Worm (Caenorhabditis elegans) whole organism, L2 larva: ENCODE data around the gene T27C5.12.

Experiments used
- C34F6.9 ChIP-seq: fragments of 150-350 bp; optimal IDR thresholded peaks from 2 replicates; lab custom pipeline; 2014; ENCODE audit warnings: missing biosample characterization, missing genetic modification characterization
- F13H6.1 ChIP-seq: sonication (generic microtip); optimal IDR thresholded peaks from 2 replicates; lab custom pipeline; 2016; ENCODE audit warnings: missing genetic modification characterization, missing compliant biosample characterization
- R02D3.7 ChIP-seq: fragments of 150-350 bp; optimal IDR thresholded peaks from 2 replicates; lab custom pipeline; 2014; ENCODE audit warnings: missing biosample characterization, missing genetic modification characterization
- ZK546.5 ChIP-seq: sonication (generic microtip); optimal IDR thresholded peaks from 2 replicates; lab custom pipeline; 2017; ENCODE audit warnings: missing biosample characterization, missing genetic modification characterization
- aly-2 ChIP-seq: fragments of 150-350 bp; optimal IDR thresholded peaks from 2 replicates; lab custom pipeline; 2014; ENCODE audit warnings: missing biosample characterization, missing genetic modification characterization
- ama-1 ChIP-seq: fragments of 150-350 bp; optimal IDR thresholded peaks from 2 replicates; lab custom pipeline; 2018; ENCODE audit warnings: inconsistent platforms
- ceh-16 ChIP-seq: fragments of 150-350 bp; optimal IDR thresholded peaks from 2 replicates; lab custom pipeline; 2014; ENCODE audit warnings: missing biosample characterization, missing genetic modification characterization
- ceh-82 ChIP-seq: fragments of 150-350 bp; optimal IDR thresholded peaks from 2 replicates; lab custom pipeline; 2014; ENCODE audit warnings: missing biosample characterization, missing genetic modification characterization
- crh-2 ChIP-seq: sonication (generic microtip); optimal IDR thresholded peaks from 2 replicates; lab custom pipeline; 2017; ENCODE audit warnings: missing biosample characterization, missing genetic modification characterization
- egl-27 ChIP-seq: sonication (generic microtip); optimal IDR thresholded peaks from 3 replicates; lab custom pipeline; 2017; ENCODE audit warnings: missing biosample characterization, missing genetic modification reagents, missing genetic modification characterization
- elt-1 ChIP-seq: fragments of 150-350 bp; optimal IDR thresholded peaks from 2 replicates; lab custom pipeline; 2014; ENCODE audit warnings: missing biosample characterization, missing genetic modification characterization
- elt-3 ChIP-seq: sonication (generic microtip); optimal IDR thresholded peaks from 2 replicates; lab custom pipeline; 2017; ENCODE audit warnings: missing biosample characterization, missing genetic modification characterization
- fos-1 ChIP-seq: fragments of 150-350 bp; optimal IDR thresholded peaks from 2 replicates; lab custom pipeline; 2014; ENCODE audit warnings: missing biosample characterization, missing genetic modification characterization
- gmeb-1 ChIP-seq: fragments of 150-350 bp; optimal IDR thresholded peaks from 2 replicates; lab custom pipeline; 2014; ENCODE audit warnings: missing biosample characterization, missing genetic modification characterization
- lin-11 ChIP-seq: fragments of 150-350 bp; sonication (generic microtip); optimal IDR thresholded peaks from 2 replicates; lab custom pipeline; 2014; ENCODE audit warnings: missing biosample characterization, missing genetic modification characterization, inconsistent platforms, mixed read lengths
- lin-13 ChIP-seq: fragments of 150-350 bp; optimal IDR thresholded peaks from 2 replicates; lab custom pipeline; 2014; ENCODE audit warnings: missing biosample characterization, missing genetic modification reagents, missing genetic modification characterization
- lin-39 ChIP-seq: fragments of 150-350 bp; optimal IDR thresholded peaks from 2 replicates; lab custom pipeline; 2014; ENCODE audit warnings: missing biosample characterization, missing genetic modification reagents, missing genetic modification characterization
- lsy-2 ChIP-seq, 2 experiments: fragments of 150-350 bp in 1 of 2; sonication (generic microtip) in 1 of 2; optimal IDR thresholded peaks; 2 replicates each; lab custom pipeline; 2014 to 2017; ENCODE audit warnings: missing biosample characterization in 2 of 2, missing genetic modification characterization in 2 of 2
- mab-5 ChIP-seq: fragments of 150-350 bp; optimal IDR thresholded peaks from 2 replicates; lab custom pipeline; 2014; ENCODE audit warnings: missing biosample characterization, missing genetic modification characterization
- mbf-1 ChIP-seq: sonication (generic microtip); optimal IDR thresholded peaks from 2 replicates; lab custom pipeline; 2017; ENCODE audit warnings: missing biosample characterization, missing genetic modification characterization
- mdl-1 ChIP-seq, 2 experiments: fragments of 150-350 bp in 1 of 2; sonication (generic microtip) in 1 of 2; optimal IDR thresholded peaks; 2 replicates each; lab custom pipeline; 2017; ENCODE audit warnings: missing biosample characterization in 2 of 2, missing genetic modification characterization in 2 of 2
- nhr-11 ChIP-seq: fragments of 150-350 bp; optimal IDR thresholded peaks from 2 replicates; lab custom pipeline; 2014; ENCODE audit warnings: missing biosample characterization, missing genetic modification characterization
- nhr-12 ChIP-seq: fragments of 150-350 bp; optimal IDR thresholded peaks from 2 replicates; lab custom pipeline; 2014; ENCODE audit warnings: missing biosample characterization, missing genetic modification characterization
- nhr-129 ChIP-seq: fragments of 150-350 bp; optimal IDR thresholded peaks from 2 replicates; lab custom pipeline; 2014; ENCODE audit warnings: missing biosample characterization, missing genetic modification characterization
- nhr-21 ChIP-seq: fragments of 150-350 bp; optimal IDR thresholded peaks from 2 replicates; lab custom pipeline; 2014; ENCODE audit warnings: missing biosample characterization, missing genetic modification characterization
- nhr-23 ChIP-seq: fragments of 150-350 bp; optimal IDR thresholded peaks from 2 replicates; lab custom pipeline; 2014; ENCODE audit warnings: missing biosample characterization, missing genetic modification reagents, missing genetic modification characterization
- nhr-237 ChIP-seq: fragments of 150-350 bp; optimal IDR thresholded peaks from 2 replicates; lab custom pipeline; 2014; ENCODE audit warnings: missing biosample characterization, missing genetic modification characterization
- nhr-25 ChIP-seq: fragments of 150-350 bp; sonication (generic microtip); optimal IDR thresholded peaks from 3 replicates; lab custom pipeline; 2014; ENCODE audit warnings: missing biosample characterization, missing genetic modification characterization
- nhr-6 ChIP-seq: fragments of 150-350 bp; optimal IDR thresholded peaks from 2 replicates; lab custom pipeline; 2014; ENCODE audit warnings: missing biosample characterization, missing genetic modification characterization
- nhr-77 ChIP-seq: fragments of 150-350 bp; optimal IDR thresholded peaks from 2 replicates; lab custom pipeline; 2014; ENCODE audit warnings: missing biosample characterization, missing genetic modification characterization
- peb-1 ChIP-seq: fragments of 150-350 bp; optimal IDR thresholded peaks from 2 replicates; lab custom pipeline; 2014; ENCODE audit warnings: missing biosample characterization, missing genetic modification characterization
- sem-4 ChIP-seq: fragments of 150-350 bp; optimal IDR thresholded peaks from 2 replicates; lab custom pipeline; 2014; ENCODE audit warnings: missing biosample characterization, missing genetic modification reagents, missing genetic modification characterization
- skn-1 ChIP-seq: sonication (generic microtip); optimal IDR thresholded peaks from 2 replicates; lab custom pipeline; 2017; ENCODE audit warnings: missing biosample characterization, missing genetic modification characterization
- sma-9 ChIP-seq, 2 experiments: fragments of 150-350 bp in 1 of 2; sonication (generic microtip) in 1 of 2; optimal IDR thresholded peaks; 2 replicates each; lab custom pipeline; 2014 to 2016; ENCODE audit warnings: missing genetic modification characterization in 2 of 2, mild to moderate bottlenecking in 1 of 2, missing biosample characterization in 1 of 2, missing compliant biosample characterization in 1 of 2, missing genetic modification reagents in 1 of 2, moderate library complexity in 1 of 2
- unc-39 ChIP-seq: fragments of 150-350 bp; optimal IDR thresholded peaks from 2 replicates; lab custom pipeline; 2014; ENCODE audit warnings: missing biosample characterization, missing genetic modification characterization
- unc-62 ChIP-seq: fragments of 150-350 bp; optimal IDR thresholded peaks from 2 replicates; lab custom pipeline; 2014; ENCODE audit warnings: missing biosample characterization, missing genetic modification reagents, missing genetic modification characterization
- zag-1 ChIP-seq: fragments of 150-350 bp; optimal IDR thresholded peaks from 2 replicates; lab custom pipeline; 2014; ENCODE audit warnings: missing biosample characterization, missing genetic modification characterization
- ztf-1 ChIP-seq: fragments of 200-800 bp; sonication (Bioruptor generic); conservative IDR thresholded peaks from 2 replicates; pipeline ENCODE4 v1.3.6; 2022; ENCODE audit warnings: missing genetic modification characterization, missing compliant biosample characterization
- ztf-11 ChIP-seq: sonication (generic microtip); optimal IDR thresholded peaks from 2 replicates; lab custom pipeline; 2017; ENCODE audit warnings: missing biosample characterization, missing genetic modification characterization
- ztf-4 ChIP-seq: fragments of 150-350 bp; optimal IDR thresholded peaks from 2 replicates; lab custom pipeline; 2014; ENCODE audit warnings: missing biosample characterization, missing genetic modification characterization

Gene T27C5.12

ce11 chrV:17429262-17429661, 14.2 kb downstream of the T27C5.12 start:
- TF ChIP-seq sma-9 (GFP tag; optimal IDR thresholded peaks at IDR 0.05; lab: Kevin White, UChicago) (no peak), sma-9 (tag; optimal IDR thresholded peaks at IDR 0.05; lab: Kevin White, UChicago) (no peak), mab-5 (tag; lab: Kevin White, UChicago) (no peak), R02D3.7 (tag; lab: Kevin White, UChicago) (no peak), elt-3 (tag; lab: Kevin White, UChicago) (no peak), ztf-4 (no peak), lin-39 (no peak), nhr-129 (tag; lab: Kevin White, UChicago) (no peak), unc-39 (no peak), mdl-1 (tag; optimal IDR thresholded peaks at IDR 0.05; lab: Kevin White, UChicago) (no peak), gmeb-1 (tag; lab: Kevin White, UChicago) (no peak), mbf-1 (tag; lab: Kevin White, UChicago) (no peak), lsy-2 (tag; optimal IDR thresholded peaks at IDR 0.05; lab: Kevin White, UChicago) (no peak), nhr-6 (tag; lab: Kevin White, UChicago) (no peak), nhr-77 (no peak), fos-1 (no peak), nhr-21 (tag; lab: Kevin White, UChicago) (no peak)

DNA sequence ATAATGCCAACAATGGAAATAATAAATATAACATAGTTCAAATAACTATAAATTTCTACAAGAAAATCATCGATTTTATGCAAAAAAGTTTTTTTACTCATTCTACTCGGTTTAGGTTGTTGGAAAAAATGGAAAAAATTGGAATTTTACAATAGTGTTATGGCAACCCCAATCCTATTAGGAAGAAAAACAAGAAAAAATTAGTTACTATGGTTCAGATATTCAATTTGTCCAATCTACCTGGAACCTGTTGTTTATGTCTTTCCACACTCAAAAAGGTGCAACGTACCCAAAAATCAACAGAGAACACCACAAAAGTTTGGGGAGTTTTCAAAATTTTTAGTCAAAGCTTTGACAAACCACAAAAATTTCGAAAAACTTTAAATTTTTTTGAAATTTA, 15.0 kb downstream of the T27C5.12 start, which contains the start of gene T27C5.10:
Gene T27C5.10 (minus strand): TSS at position 101 of the 400 bp plus-strand sequence.
- TF ChIP-seq F13H6.1 (tag; lab: Kevin White, UChicago) (no peak), nhr-23 (tag; lab: Kevin White, UChicago) (no peak), unc-62 (GFP tag; lab: Kevin White, UChicago) (no peak), peb-1 (tag; lab: Kevin White, UChicago) (no peak)

ce11 chrV:17430903-17431302, 15.9 kb downstream of the T27C5.12 start, which contains the start of gene srbc-27:
Gene srbc-27 (plus strand): TSS chrV:17431203.
- TF ChIP-seq zag-1 (tag; lab: Kevin White, UChicago) (no peak), lin-39 (no peak), unc-62 (GFP tag; lab: Kevin White, UChicago) (no peak), ama-1 (lab: Kevin White, UChicago) (no peak), ztf-11 (tag; lab: Kevin White, UChicago) (no peak), mab-5 (tag; lab: Kevin White, UChicago) (no peak), ztf-1 (GFP tag; lab: Robert Waterston, UW) (no peak), nhr-12 (tag; lab: Kevin White, UChicago) (no peak), nhr-11 (tag; lab: Kevin White, UChicago) (no peak), crh-2 (tag; lab: Kevin White, UChicago) (no peak), nhr-129 (tag; lab: Kevin White, UChicago) (no peak)

DNA sequence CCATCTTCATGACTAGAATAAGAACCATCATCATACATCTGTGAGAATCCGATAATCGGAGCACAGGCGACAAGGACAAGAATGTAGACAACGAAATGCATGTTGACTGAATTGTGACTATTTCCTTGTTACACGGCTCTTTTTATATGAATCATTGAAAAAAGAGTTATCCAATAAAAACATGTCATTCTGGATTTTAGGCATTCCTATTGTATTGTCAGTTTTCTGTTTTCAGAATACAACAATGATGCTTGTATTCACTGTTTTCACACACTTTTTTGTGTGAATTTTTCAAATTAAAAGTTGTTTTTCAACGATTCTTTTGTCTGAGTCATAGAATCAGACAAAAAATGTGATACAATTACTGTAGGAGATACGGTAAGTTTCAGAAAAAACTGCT, 21.4 kb downstream of the T27C5.12 start, which contains the start of gene F20E11.18:
Gene F20E11.18 (minus strand): TSS at position 101 of the 400 bp plus-strand sequence.
- TF ChIP-seq nhr-25 (no peak), ceh-16 (no peak), R02D3.7 (tag; lab: Kevin White, UChicago) (no peak), fos-1 (no peak), sem-4 (no peak)
- TF ChIP-seq, all 48 proteins: peak for 0

- TF ChIP-seq nhr-25: no peak
- no peak for TF ChIP-seq nhr-129 (tag; lab: Kevin White, UChicago)
- TF ChIP-seq egl-27 (tag; lab: Kevin White, UChicago): no peak
- no peak for TF ChIP-seq ZK546.5 (tag; lab: Kevin White, UChicago)
- TF ChIP-seq aly-2 (tag; lab: Kevin White, UChicago): no peak
Measured at ce11 chrV:17438317-17438716, 23.3 kb downstream of the T27C5.12 start, which contains the start of gene srsx-2. Gene srsx-2 (minus strand): TSS chrV:17438417.

ce11 chrV:17439406-17439805, 24.4 kb downstream of the T27C5.12 start, which contains the start of gene srh-154:
Gene srh-154 (plus strand): TSS chrV:17439706.
- TF ChIP-seq nhr-21 (tag; lab: Kevin White, UChicago) (no peak), F13H6.1 (tag; lab: Kevin White, UChicago) (no peak), R02D3.7 (tag; lab: Kevin White, UChicago) (no peak), lin-13 (GFP tag; lab: Kevin White, UChicago) (no peak), ceh-82 (no peak), lin-39 (no peak), ztf-4 (no peak), sem-4 (no peak), skn-1 (no peak), mab-5 (tag; lab: Kevin White, UChicago) (no peak), lin-11 (no peak), nhr-77 (no peak), egl-27 (tag; lab: Kevin White, UChicago) (no peak), ZK546.5 (tag; lab: Kevin White, UChicago) (no peak), C34F6.9 (tag; lab: Kevin White, UChicago) (no peak), elt-1 (tag; lab: Kevin White, UChicago) (no peak), nhr-237 (tag; lab: Kevin White, UChicago) (no peak), ceh-16 (no peak), lsy-2 (tag; optimal IDR thresholded peaks at IDR 0.05; lab: Kevin White, UChicago) (no peak)
